Fruit fly (Drosophila melanogaster): ENCODE data around the gene CG11586.

The CG11586 gene

dm6 chr3L:4269920-4270319, 7.7 kb upstream of the CG11586 start (continued):
- TF ChIP-seq cwo (GFP tag; optimal IDR thresholded peaks at IDR 0.05) (peak; percentile 68), stc (GFP tag; IDR thresholded peaks at IDR 0.05) (peak; percentile 74), CG8388 (GFP tag; optimal IDR thresholded peaks at IDR 0.05) (peak; percentile 69), Six4 (GFP tag; optimal IDR thresholded peaks at IDR 0.05) (peak; percentile 40), nom (GFP tag; optimal IDR thresholded peaks at IDR 0.05) (peak; percentile 48), CG30020 (tag; optimal IDR thresholded peaks at IDR 0.05) (peak; percentile 29), CG7372 (GFP tag; IDR thresholded peaks at IDR 0.05) (peak; percentile 47; the same call in 1 of the 2 replicates), CG8924 (tag; optimal IDR thresholded peaks at IDR 0.05) (peak; percentile 81), CG2116 (GFP tag; optimal IDR thresholded peaks at IDR 0.05) (peak; percentile 17), ac (GFP tag; optimal IDR thresholded peaks at IDR 0.05) (no peak), grau (tag; optimal IDR thresholded peaks at IDR 0.05) (peak; percentile 81), sima (GFP tag; optimal IDR thresholded peaks at IDR 0.05) (no peak), ab (GFP tag; optimal IDR thresholded peaks at IDR 0.05) (no peak), HHEX (GFP tag; optimal IDR thresholded peaks at IDR 0.05) (peak; percentile 40), CG4360 (GFP tag; IDR thresholded peaks at IDR 0.05) (no peak), CG15514 (GFP tag; optimal IDR thresholded peaks at IDR 0.05) (peak; percentile 20), gfzf (GFP tag; optimal IDR thresholded peaks at IDR 0.05) (no peak), HLH4C (GFP tag; IDR thresholded peaks at IDR 0.05; ENCODE audit: partially characterized antibody) (no peak), corto (GFP tag; optimal IDR thresholded peaks at IDR 0.05) (no peak), lilli (GFP tag; optimal IDR thresholded peaks at IDR 0.05) (no peak), CG16779 (GFP tag; IDR thresholded peaks at IDR 0.05) (no peak), otp (GFP tag; IDR thresholded peaks at IDR 0.05) (no peak), CG6683 (GFP tag; optimal IDR thresholded peaks at IDR 0.05) (peak; percentile 47), CG3281 (GFP tag; optimal IDR thresholded peaks at IDR 0.05) (peak; percentile 75), tna (GFP tag; IDR thresholded peaks at IDR 0.05; ENCODE audit: partially characterized antibody) (no peak), Nf-YA (GFP tag; IDR thresholded peaks at IDR 0.05) (peak; percentile 15; the same call in 1 of the 2 replicates), bbx (GFP tag; IDR thresholded peaks at IDR 0.05; ENCODE audit: partially characterized antibody) (no peak), fu2 (GFP tag; optimal IDR thresholded peaks at IDR 0.05) (no peak), zen (tag; optimal IDR thresholded peaks at IDR 0.05) (no peak), ttk (GFP tag; IDR thresholded peaks at IDR 0.05) (peak; percentile 61; the same call in 1 of the 2 replicates), Dek (tag; optimal IDR thresholded peaks at IDR 0.05) (peak; percentile 50), luna (GFP tag; optimal IDR thresholded peaks at IDR 0.05) (no peak), Doc3 (GFP tag; IDR thresholded peaks at IDR 0.05; ENCODE audit: partially characterized antibody) (no peak), CG18599 (GFP tag; optimal IDR thresholded peaks at IDR 0.05) (peak; percentile 80), unc-4 (GFP tag; IDR thresholded peaks at IDR 0.05; ENCODE audit: partially characterized antibody) (no peak), CG3065 (GFP tag; optimal IDR thresholded peaks at IDR 0.05) (no peak), nerfin-1 (tag; optimal IDR thresholded peaks at IDR 0.05) (peak; percentile 69), al (GFP tag; IDR thresholded peaks at IDR 0.05) (0 out of 2 replicates have a peak, but pooled peaks have one; percentile 32), CG9797 (GFP tag; optimal IDR thresholded peaks at IDR 0.05) (no peak), sisA (GFP tag; IDR thresholded peaks at IDR 0.05) (no peak; the same call in 1 of the 2 replicates), bsh (GFP tag; optimal IDR thresholded peaks at IDR 0.05) (peak; percentile 52 to 86), seq (GFP tag; IDR thresholded peaks at IDR 0.05) (peak; percentile 62; the same call in 1 of the 2 replicates), emc (GFP tag; optimal IDR thresholded peaks at IDR 0.05) (no peak), Rfx (GFP tag; IDR thresholded peaks at IDR 0.05) (peak; percentile 59; the same call in 1 of the 2 replicates), CG7556 (GFP tag; optimal IDR thresholded peaks at IDR 0.05) (peak; percentile 78), CG5180 (GFP tag; optimal IDR thresholded peaks at IDR 0.05) (peak; percentile 56), CG5953 (GFP tag; IDR thresholded peaks at IDR 0.05) (peak; percentile 53; the same call in 1 of the 2 replicates), maf-S (GFP tag; optimal IDR thresholded peaks at IDR 0.05) (no peak), CG30431 (GFP tag; optimal IDR thresholded peaks at IDR 0.05) (peak; percentile 23), CG12155 (GFP tag; optimal IDR thresholded peaks at IDR 0.05) (no peak)

Data from whole organism, embryonic.